Worm (Caenorhabditis elegans) whole organism, mixed stage, embryonic: ENCODE data around the gene D1025.1.

ENCODE experiments used
- bed-3 ChIP-seq: fragments of 200-800 bp; sonication (Bioruptor generic); optimal IDR thresholded peaks from 3 replicates; lab custom pipeline; 2018; ENCODE audit warnings: mild to moderate bottlenecking, missing genetic modification characterization, moderate library complexity, missing compliant biosample characterization
- lin-32 ChIP-seq: fragments of 200-800 bp; sonication (Bioruptor generic); optimal IDR thresholded peaks from 2 replicates; lab custom pipeline; 2018; ENCODE audit warnings: mild to moderate bottlenecking, missing genetic modification characterization, missing compliant biosample characterization
- nhr-28 ChIP-seq: fragments of 150-350 bp; optimal IDR thresholded peaks from 2 replicates; lab custom pipeline; 2014; ENCODE audit warnings: missing biosample characterization, missing genetic modification characterization
- nhr-76 ChIP-seq: sonication (generic microtip); optimal IDR thresholded peaks from 2 replicates; lab custom pipeline; 2017; ENCODE audit warnings: missing biosample characterization, missing genetic modification characterization
- pha-4 ChIP-seq: fragments of 150-350 bp; optimal IDR thresholded peaks from 2 replicates; lab custom pipeline; 2018; ENCODE audit warnings: missing biosample characterization, missing genetic modification reagents, missing genetic modification characterization
- ztf-11 ChIP-seq: fragments of 150-350 bp; optimal IDR thresholded peaks from 2 replicates; lab custom pipeline; 2014; ENCODE audit warnings: missing biosample characterization, missing genetic modification characterization

- TF ChIP-seq bed-3: no peak
- no peak for TF ChIP-seq pha-4 (tag; lab: Kevin White, UChicago)
- no peak for TF ChIP-seq nhr-76 (tag; lab: Kevin White, UChicago)
- no peak for TF ChIP-seq lin-32 (GFP tag; lab: Kevin White, UChicago)
- TF ChIP-seq ztf-11 (tag; lab: Kevin White, UChicago): no peak
- TF ChIP-seq nhr-28: no peak
These were observed 33.2 kb upstream of the D1025.1 start for ce11 chrX:14487333-14487732.
